Fruit fly (Drosophila melanogaster) whole organism, embryonic: ENCODE data around the gene NdufA3.

Experiments
- CG10147 ChIP-seq: fragments of 200-800 bp; sonication (Bioruptor generic); optimal IDR thresholded peaks from 2 replicates; lab custom pipeline; 2019; ENCODE audit warnings: missing biosample characterization, mild to moderate bottlenecking, missing genetic modification characterization, moderate library complexity
- CG10366 ChIP-seq: fragments of 200-800 bp; sonication (Bioruptor generic); IDR thresholded peaks from 2 replicates; pipeline ENCODE4 v1.3.6; 2022; ENCODE audit warnings: missing biosample characterization, missing genetic modification characterization
- CG11723 ChIP-seq: fragments of 200-800 bp; sonication (Bioruptor generic); optimal IDR thresholded peaks from 2 replicates; lab custom pipeline; 2017; ENCODE audit warnings: missing biosample characterization, mild to moderate bottlenecking, missing genetic modification characterization
- CG12155 ChIP-seq: fragments of 200-800 bp; sonication (Bioruptor generic); optimal IDR thresholded peaks from 3 replicates; lab custom pipeline; 2016; ENCODE audit warnings: missing biosample characterization, missing genetic modification characterization
- CG13296 ChIP-seq: fragments of 200-800 bp; sonication (Bioruptor generic); optimal IDR thresholded peaks from 3 replicates; lab custom pipeline; 2018; ENCODE audit warnings: missing biosample characterization, mild to moderate bottlenecking, missing genetic modification characterization
- CG14710 ChIP-seq: fragments of 200-800 bp; sonication (Bioruptor generic); optimal IDR thresholded peaks from 3 replicates; lab custom pipeline; 2019; ENCODE audit warnings: missing biosample characterization, mild to moderate bottlenecking, missing genetic modification characterization, moderate library complexity
- CG15073 ChIP-seq: fragments of 200-800 bp; sonication (Bioruptor generic); optimal IDR thresholded peaks from 2 replicates; lab custom pipeline; 2016; ENCODE audit warnings: missing biosample characterization, missing genetic modification characterization
- CG15696 ChIP-seq: fragments of 200-800 bp; sonication (Bioruptor generic); optimal IDR thresholded peaks from 2 replicates; lab custom pipeline; 2019; ENCODE audit warnings: missing biosample characterization, mild to moderate bottlenecking, missing genetic modification characterization, moderate library complexity
- CG17359 ChIP-seq: fragments of 200-800 bp; sonication (Bioruptor generic); optimal IDR thresholded peaks from 3 replicates; lab custom pipeline; 2018; ENCODE audit warnings: missing biosample characterization, mild to moderate bottlenecking, missing genetic modification characterization, moderate library complexity
- CG17385 ChIP-seq: fragments of 200-800 bp; sonication (Bioruptor generic); optimal IDR thresholded peaks from 3 replicates; lab custom pipeline; 2018; ENCODE audit warnings: missing biosample characterization, mild to moderate bottlenecking, missing genetic modification characterization
- CG17829 ChIP-seq: fragments of 200-800 bp; optimal IDR thresholded peaks from 2 replicates; lab custom pipeline; 2019; ENCODE audit warnings: missing biosample characterization, mild to moderate bottlenecking, missing genetic modification characterization, moderate library complexity
- CG18262 ChIP-seq: fragments of 200-800 bp; optimal IDR thresholded peaks from 3 replicates; lab custom pipeline; 2019; ENCODE audit warnings: missing biosample characterization, mild to moderate bottlenecking, missing genetic modification characterization, moderate library complexity
- CG18476 ChIP-seq: fragments of 200-800 bp; sonication (Bioruptor generic); optimal IDR thresholded peaks from 2 replicates; lab custom pipeline; 2016; ENCODE audit warnings: missing biosample characterization, mild to moderate bottlenecking, missing genetic modification characterization
- CG2678 ChIP-seq: fragments of 200-800 bp; sonication (Bioruptor generic); optimal IDR thresholded peaks from 3 replicates; lab custom pipeline; 2019; ENCODE audit warnings: missing biosample characterization, mild to moderate bottlenecking, missing genetic modification characterization, moderate library complexity
- CG33213 ChIP-seq: fragments of 200-800 bp; sonication (Bioruptor generic); optimal IDR thresholded peaks from 3 replicates; lab custom pipeline; 2016; ENCODE audit warnings: missing biosample characterization, missing genetic modification characterization
- CG4424 ChIP-seq: fragments of 200-800 bp; sonication (Bioruptor generic); optimal IDR thresholded peaks from 3 replicates; lab custom pipeline; 2016; ENCODE audit warnings: missing biosample characterization, missing genetic modification characterization
- CG6654 ChIP-seq: fragments of 200-800 bp; sonication (Bioruptor generic); optimal IDR thresholded peaks from 2 replicates; lab custom pipeline; 2017; ENCODE audit warnings: missing biosample characterization, mild to moderate bottlenecking, missing genetic modification characterization
- CG9727 ChIP-seq: fragments of 200-800 bp; sonication (Bioruptor generic); optimal IDR thresholded peaks from 3 replicates; lab custom pipeline; 2017; ENCODE audit warnings: missing biosample characterization, mild to moderate bottlenecking, missing genetic modification characterization
- Camta ChIP-seq: fragments of 200-800 bp; sonication (Bioruptor generic); optimal IDR thresholded peaks from 2 replicates; lab custom pipeline; 2016; ENCODE audit warnings: missing biosample characterization, missing genetic modification characterization
- D ChIP-seq, 2 experiments: fragments of 200-800 bp in 1 of 2; fragments of >200 bp in 1 of 2; sonication (Bioruptor generic) in 1 of 2; optimal IDR thresholded peaks; 2 replicates in 1 of 2; 3 replicates in 1 of 2; lab custom pipeline; 2017; ENCODE audit warnings: mild to moderate bottlenecking in 1 of 2, missing biosample characterization in 1 of 2, missing genetic modification characterization in 1 of 2, missing genetic modification reagents in 1 of 2
- ERR ChIP-seq: fragments of 200-800 bp; sonication (Bioruptor generic); optimal IDR thresholded peaks from 2 replicates; lab custom pipeline; 2016; ENCODE audit warnings: missing biosample characterization, missing genetic modification characterization
- Fer1 ChIP-seq: fragments of 200-800 bp; sonication (Bioruptor generic); optimal IDR thresholded peaks from 2 replicates; lab custom pipeline; 2017; ENCODE audit warnings: missing biosample characterization, mild to moderate bottlenecking, missing genetic modification characterization
- MBD-R2 ChIP-seq: fragments of 200-800 bp; sonication (Bioruptor generic); IDR thresholded peaks from 2 replicates; pipeline ENCODE4 v1.3.6; 2022; ENCODE audit warnings: missing biosample characterization, missing genetic modification characterization
- Nf-YA ChIP-seq: fragments of 200-800 bp; sonication (Bioruptor generic); IDR thresholded peaks from 2 replicates; pipeline ENCODE4 v1.3.6; 2022; ENCODE audit warnings: missing biosample characterization, missing genetic modification characterization
- Pdp1 ChIP-seq, 2 experiments: fragments of 200-800 bp; sonication (Bioruptor generic); optimal IDR thresholded peaks; 3 replicates each; lab custom pipeline; 2016; ENCODE audit warnings: missing biosample characterization in 2 of 2, missing genetic modification characterization in 2 of 2, mild to moderate bottlenecking in 1 of 2, moderate library complexity in 1 of 2
- Ptx1 ChIP-seq: fragments of 200-800 bp; sonication (Bioruptor generic); IDR thresholded peaks from 2 replicates; pipeline ENCODE4 v1.3.6; 2022; ENCODE audit warnings: missing biosample characterization, missing genetic modification characterization
- Rfx ChIP-seq: fragments of 200-800 bp; sonication (Bioruptor generic); IDR thresholded peaks from 2 replicates; pipeline ENCODE4 v1.3.6; 2022; ENCODE audit warnings: missing biosample characterization, missing genetic modification characterization
- Six4 ChIP-seq: fragments of 200-800 bp; sonication (Bioruptor generic); optimal IDR thresholded peaks from 2 replicates; lab custom pipeline; 2016; ENCODE audit warnings: missing biosample characterization, missing genetic modification characterization
- Xrp1 ChIP-seq: fragments of 200-800 bp; sonication (Bioruptor generic); IDR thresholded peaks from 2 replicates; pipeline ENCODE4 v1.3.6; 2022; ENCODE audit warnings: missing biosample characterization, missing genetic modification characterization
- cg ChIP-seq: fragments of 200-800 bp; sonication (Bioruptor generic); optimal IDR thresholded peaks from 3 replicates; lab custom pipeline; 2019; ENCODE audit warnings: missing biosample characterization, mild to moderate bottlenecking, missing genetic modification characterization, moderate library complexity
- chm ChIP-seq: fragments of 200-800 bp; sonication (Bioruptor generic); IDR thresholded peaks from 2 replicates; pipeline ENCODE4 v1.3.6; 2022; ENCODE audit warnings: missing biosample characterization, missing genetic modification characterization
- ci ChIP-seq: fragments of 200-800 bp; sonication (Bioruptor generic); IDR thresholded peaks from 3 replicates; pipeline ENCODE4 v1.3.6; 2022; ENCODE audit warnings: missing biosample characterization, missing genetic modification characterization
- dmrt99B ChIP-seq: fragments of 200-800 bp; sonication (Bioruptor generic); optimal IDR thresholded peaks from 2 replicates; lab custom pipeline; 2018; ENCODE audit warnings: missing biosample characterization, mild to moderate bottlenecking, missing genetic modification characterization, moderate library complexity
- dpn ChIP-seq, 2 experiments: fragments of 200-800 bp; sonication (Bioruptor generic); optimal IDR thresholded peaks; 3 replicates each; lab custom pipeline; 2016; ENCODE audit warnings: missing biosample characterization in 2 of 2, missing genetic modification characterization in 2 of 2
- eyg ChIP-seq: fragments of 200-800 bp; sonication (Bioruptor generic); optimal IDR thresholded peaks from 3 replicates; lab custom pipeline; 2016; ENCODE audit warnings: missing biosample characterization, missing genetic modification characterization
- nerfin-1 ChIP-seq: fragments of 200-800 bp; sonication (Bioruptor generic); optimal IDR thresholded peaks from 3 replicates; lab custom pipeline; 2019; ENCODE audit warnings: missing biosample characterization, mild to moderate bottlenecking, missing genetic modification characterization, moderate library complexity
- oc ChIP-seq: fragments of 200-800 bp; sonication (Bioruptor generic); optimal IDR thresholded peaks from 2 replicates; lab custom pipeline; 2018; ENCODE audit warnings: missing biosample characterization, mild to moderate bottlenecking, missing genetic modification characterization, moderate library complexity
- prd ChIP-seq, 3 experiments: fragments of >200 bp in 2 of 3; fragments of 200-800 bp in 1 of 3; sonication (Bioruptor generic) in 1 of 3; optimal IDR thresholded peaks in 2 of 3; IDR thresholded peaks in 1 of 3; 2 replicates in 2 of 3; 3 replicates in 1 of 3; pipeline versions ENCODE4 v1.3.6 to Lab custom; 2017 to 2022; ENCODE audit warnings: missing biosample characterization in 1 of 3, missing genetic modification characterization in 1 of 3
- so ChIP-seq: fragments of 200-800 bp; sonication (Bioruptor generic); IDR thresholded peaks from 3 replicates; pipeline ENCODE4 v1.3.6; 2022; ENCODE audit warnings: missing biosample characterization, missing genetic modification characterization

The NdufA3 gene

DNA sequence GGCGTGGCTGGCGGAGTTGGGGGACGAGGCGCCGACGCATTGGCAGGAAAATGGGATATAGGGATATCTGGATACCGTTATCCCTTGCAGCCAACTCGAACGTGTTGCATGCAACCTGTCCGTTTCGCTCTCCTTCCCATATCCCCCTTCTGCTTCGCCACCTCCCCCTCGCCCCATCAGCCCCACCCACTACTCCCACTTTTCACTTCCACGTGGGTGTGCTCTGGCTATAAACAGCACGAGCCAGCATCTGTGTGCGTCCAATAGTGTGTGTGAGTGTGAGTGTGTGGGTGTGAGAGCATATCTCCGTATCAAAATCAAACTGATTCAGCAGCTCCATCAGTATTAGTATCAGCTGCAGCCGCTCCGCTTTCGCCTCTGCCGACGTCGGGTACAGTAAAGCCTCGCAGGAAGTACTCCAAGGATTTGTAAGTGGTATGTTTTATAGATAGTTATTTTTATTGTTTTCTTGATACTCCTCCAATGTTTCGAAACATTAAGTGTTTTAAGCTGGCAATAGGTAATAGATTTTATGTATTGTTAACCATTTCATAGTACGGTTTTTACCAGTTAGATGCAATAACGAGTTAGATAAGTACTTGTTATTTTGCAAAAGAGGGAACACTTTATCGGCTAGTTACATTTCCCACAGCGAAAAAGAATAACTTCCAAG, 40.8 kb downstream of the NdufA3 start (continued):
- TF ChIP-seq CG11723 (GFP tag; lab: Kevin White, UChicago) (no peak), MBD-R2 (GFP tag; lab: Robert Waterston, UW) (no peak; the same call in 1 of the 2 replicates), D (optimal IDR thresholded peaks at IDR 0.05; lab: Kevin White, UChicago) (no peak), D (GFP tag; optimal IDR thresholded peaks at IDR 0.05; lab: Kevin White, UChicago) (peak; percentile 59), dpn (GFP tag; optimal IDR thresholded peaks at IDR 0.05; lab: Kevin White, UChicago) (peak in 1 of 2 experiments; percentile 35), Camta (GFP tag; lab: Kevin White, UChicago) (peak; percentile 38), dmrt99B (tag; lab: Kevin White, UChicago) (peak; percentile 76), Fer1 (peak; percentile 59), prd (optimal IDR thresholded peaks at IDR 0.05; lab: Kevin White, UChicago) (no peak), prd (GFP tag; IDR thresholded peaks at IDR 0.05; lab: Robert Waterston, UW) (peak; percentile 27; the same call in 2 of the 3 replicates), CG10366 (GFP tag; lab: Robert Waterston, UW) (no peak), CG9727 (peak; percentile 26), CG10147 (peak; percentile 59), CG13296 (GFP tag; lab: Kevin White, UChicago) (peak; percentile 46), oc (no peak), CG33213 (GFP tag; lab: Kevin White, UChicago) (no peak), chm (GFP tag; lab: Robert Waterston, UW) (0 out of 2 replicates have a peak, but pooled peaks have one; percentile 30), Nf-YA (no peak), Rfx (0 out of 2 replicates have a peak, but pooled peaks have one; percentile 15), CG4424 (GFP tag; lab: Kevin White, UChicago) (peak; percentile 54), eyg (GFP tag; lab: Kevin White, UChicago) (no peak), ERR (GFP tag; lab: Kevin White, UChicago) (no peak), CG15696 (peak; percentile 5), CG17359 (peak; percentile 53), Pdp1 (GFP tag; optimal IDR thresholded peaks at IDR 0.05; lab: Kevin White, UChicago) (peak; percentile 12 to 17), Six4 (GFP tag; lab: Kevin White, UChicago) (peak; percentile 15), CG18262 (peak; percentile 65), so (GFP tag; lab: Robert Waterston, UW) (peak; percentile 32; the same call in 1 of the 3 replicates), CG14710 (peak; percentile 47), ci (GFP tag; lab: Robert Waterston, UW) (peak; percentile 49; the same call in 1 of the 3 replicates), Ptx1 (GFP tag; lab: Robert Waterston, UW) (peak; percentile 53), CG2678 (tag; lab: Kevin White, UChicago) (peak; percentile 80), Xrp1 (GFP tag; lab: Robert Waterston, UW) (peak; percentile 44; the same call in 1 of the 2 replicates), CG18476 (GFP tag; lab: Kevin White, UChicago) (no peak), cg (GFP tag; lab: Kevin White, UChicago) (peak; percentile 59), CG6654 (peak; percentile 24), CG17385 (GFP tag; lab: Kevin White, UChicago) (peak; percentile 54), CG12155 (GFP tag; lab: Kevin White, UChicago) (peak; percentile 9), CG15073 (GFP tag; lab: Kevin White, UChicago) (no peak), nerfin-1 (tag; lab: Kevin White, UChicago) (peak; percentile 56), CG17829 (tag; lab: Kevin White, UChicago) (peak; percentile 22)
